Worm (Caenorhabditis elegans): ENCODE results near the gene R07E5.11.

ce11 chrIII:4397115-4397514 is 17.9 kb downstream of the R07E5.11 start, which contains the start of gene R07E5.5:
- TF ChIP-seq nhr-25 (tag; optimal IDR thresholded peaks at IDR 0.05) (no peak), nhr-76 (tag; optimal IDR thresholded peaks at IDR 0.05) (no peak), ama-1 (optimal IDR thresholded peaks at IDR 0.05) (no peak), nhr-28 (tag; optimal IDR thresholded peaks at IDR 0.05) (no peak), fkh-10 (GFP tag; optimal IDR thresholded peaks at IDR 0.05) (no peak), snpc-4 (tag; optimal IDR thresholded peaks at IDR 0.05) (no peak), unc-39 (tag; optimal IDR thresholded peaks at IDR 0.05) (no peak), mml-1 (tag; optimal IDR thresholded peaks at IDR 0.05) (no peak), lin-15B (tag; optimal IDR thresholded peaks at IDR 0.05) (no peak)
